Worm (Caenorhabditis elegans) whole organism, late embryonic: ENCODE measurements around the gene ada-2.

Source experiments
- C08G9.2 ChIP-seq: sonication (generic microtip); optimal IDR thresholded peaks from 2 replicates; lab custom pipeline; 2016; ENCODE audit warnings: mild to moderate bottlenecking, missing genetic modification characterization, moderate library complexity, missing compliant biosample characterization
- F13H6.1 ChIP-seq: sonication (generic microtip); optimal IDR thresholded peaks from 2 replicates; lab custom pipeline; 2016; ENCODE audit warnings: missing genetic modification characterization, missing compliant biosample characterization
- K02D7.2 ChIP-seq: sonication (generic microtip); optimal IDR thresholded peaks from 2 replicates; lab custom pipeline; 2017; ENCODE audit warnings: mild to moderate bottlenecking, missing genetic modification characterization, missing compliant biosample characterization
- T23F11.4 ChIP-seq: fragments of 200-800 bp; sonication (Bioruptor generic); optimal IDR thresholded peaks from 2 replicates; lab custom pipeline; 2018; ENCODE audit warnings: mild to moderate bottlenecking, missing genetic modification characterization, missing compliant biosample characterization
- Y22D7AL.16 ChIP-seq: sonication (generic microtip); optimal IDR thresholded peaks from 2 replicates; lab custom pipeline; 2016; ENCODE audit warnings: missing genetic modification characterization, missing compliant biosample characterization
- ahr-1 ChIP-seq: sonication (generic microtip); optimal IDR thresholded peaks from 2 replicates; lab custom pipeline; 2016; ENCODE audit warnings: missing genetic modification characterization, missing compliant biosample characterization
- ama-1 ChIP-seq: fragments of 150-350 bp; optimal IDR thresholded peaks from 2 replicates; lab custom pipeline; 2014
- ceh-14 ChIP-seq: sonication (generic microtip); optimal IDR thresholded peaks from 2 replicates; lab custom pipeline; 2016; ENCODE audit warnings: missing genotype, missing genetic modification characterization, missing compliant biosample characterization
- ceh-18 ChIP-seq: sonication (generic microtip); optimal IDR thresholded peaks from 2 replicates; lab custom pipeline; 2016; ENCODE audit warnings: missing genetic modification characterization, missing compliant biosample characterization
- ceh-19 ChIP-seq: fragments of 200-800 bp; sonication (Bioruptor generic); optimal IDR thresholded peaks from 2 replicates; lab custom pipeline; 2018; ENCODE audit warnings: mild to moderate bottlenecking, missing genetic modification characterization, missing compliant biosample characterization
- ceh-30 ChIP-seq: fragments of 150-350 bp; optimal IDR thresholded peaks from 2 replicates; lab custom pipeline; 2014; ENCODE audit warnings: missing biosample characterization, missing genetic modification characterization
- ceh-34 ChIP-seq: sonication (generic microtip); optimal IDR thresholded peaks from 2 replicates; lab custom pipeline; 2016; ENCODE audit warnings: mild to moderate bottlenecking, missing genetic modification characterization, missing compliant biosample characterization
- ceh-45 ChIP-seq: fragments of 200-800 bp; sonication (Bioruptor generic); IDR thresholded peaks from 2 replicates; pipeline ENCODE4 v1.3.6; 2022; ENCODE audit warnings: missing genetic modification reagents, missing genetic modification characterization, missing compliant biosample characterization
- ceh-48 ChIP-seq: sonication (generic microtip); optimal IDR thresholded peaks from 2 replicates; lab custom pipeline; 2016; ENCODE audit warnings: missing genetic modification characterization, inconsistent platforms, missing compliant biosample characterization
- ceh-6 ChIP-seq: fragments of 200-800 bp; sonication (Bioruptor generic); optimal IDR thresholded peaks from 2 replicates; lab custom pipeline; 2018; ENCODE audit warnings: mild to moderate bottlenecking, missing genetic modification characterization, missing compliant biosample characterization
- che-1 ChIP-seq: sonication (generic microtip); optimal IDR thresholded peaks from 2 replicates; lab custom pipeline; 2016; ENCODE audit warnings: mild to moderate bottlenecking, missing genetic modification characterization, missing compliant biosample characterization
- dve-1 ChIP-seq: sonication (generic microtip); optimal IDR thresholded peaks from 2 replicates; lab custom pipeline; 2017; ENCODE audit warnings: antibody characterized with exemption, mild to moderate bottlenecking, missing genetic modification characterization, missing compliant biosample characterization
- elt-2 ChIP-seq: sonication (generic microtip); optimal IDR thresholded peaks from 2 replicates; lab custom pipeline; 2016; ENCODE audit warnings: missing genetic modification reagents, missing genetic modification characterization, missing compliant biosample characterization
- ets-4 ChIP-seq: sonication (generic microtip); optimal IDR thresholded peaks from 2 replicates; lab custom pipeline; 2016; ENCODE audit warnings: missing genetic modification characterization, missing compliant biosample characterization
- fkh-10 ChIP-seq: fragments of 150-350 bp; optimal IDR thresholded peaks from 2 replicates; lab custom pipeline; 2014; ENCODE audit warnings: missing biosample characterization, missing genetic modification reagents, missing genetic modification characterization
- gmeb-2 ChIP-seq: sonication (generic microtip); optimal IDR thresholded peaks from 2 replicates; lab custom pipeline; 2016; ENCODE audit warnings: missing genetic modification characterization, inconsistent platforms, missing compliant biosample characterization
- hlh-15 ChIP-seq: sonication (generic microtip); optimal IDR thresholded peaks from 2 replicates; lab custom pipeline; 2016; ENCODE audit warnings: missing genetic modification characterization, missing compliant biosample characterization
- hlh-30 ChIP-seq: sonication (generic microtip); optimal IDR thresholded peaks from 2 replicates; lab custom pipeline; 2017; ENCODE audit warnings: antibody characterized with exemption, missing genetic modification characterization, missing compliant biosample characterization; ENCODE audit not compliant: insufficient read depth
- hlh-8 ChIP-seq: sonication (generic microtip); optimal IDR thresholded peaks from 2 replicates; lab custom pipeline; 2016; ENCODE audit warnings: missing genotype, missing genetic modification characterization, missing compliant biosample characterization
- lim-6 ChIP-seq: sonication (generic microtip); optimal IDR thresholded peaks from 2 replicates; lab custom pipeline; 2016; ENCODE audit warnings: missing genetic modification characterization, missing compliant biosample characterization
- mec-3 ChIP-seq: sonication (generic microtip); optimal IDR thresholded peaks from 2 replicates; lab custom pipeline; 2016; ENCODE audit warnings: borderline replicate concordance, missing genetic modification characterization, missing compliant biosample characterization
- nhr-11 ChIP-seq: fragments of 150-350 bp; optimal IDR thresholded peaks from 2 replicates; lab custom pipeline; 2014; ENCODE audit warnings: missing biosample characterization, missing genetic modification characterization
- rnt-1 ChIP-seq: sonication (generic microtip); optimal IDR thresholded peaks from 2 replicates; lab custom pipeline; 2016; ENCODE audit warnings: missing genetic modification characterization, missing compliant biosample characterization
- sdc-2 ChIP-seq: sonication (generic microtip); optimal IDR thresholded peaks from 2 replicates; lab custom pipeline; 2016; ENCODE audit warnings: missing genotype, missing genetic modification characterization, missing compliant biosample characterization
- sox-4 ChIP-seq: sonication (generic microtip); optimal IDR thresholded peaks from 2 replicates; lab custom pipeline; 2017; ENCODE audit warnings: mild to moderate bottlenecking, missing genetic modification characterization, inconsistent platforms, missing compliant biosample characterization
- syd-9 ChIP-seq: sonication (generic microtip); optimal IDR thresholded peaks from 2 replicates; lab custom pipeline; 2016; ENCODE audit warnings: mild to moderate bottlenecking, missing genetic modification characterization, moderate library complexity, missing compliant biosample characterization
- ttx-3 ChIP-seq: sonication (generic microtip); optimal IDR thresholded peaks from 2 replicates; lab custom pipeline; 2016; ENCODE audit warnings: missing genetic modification reagents, missing genetic modification characterization, missing compliant biosample characterization
- unc-3 ChIP-seq, 2 experiments: fragments of 200-800 bp in 1 of 2; sonication (Bioruptor generic) in 1 of 2; sonication (generic microtip) in 1 of 2; conservative IDR thresholded peaks in 1 of 2; optimal IDR thresholded peaks in 1 of 2; 2 replicates each; pipeline versions ENCODE4 v1.3.6 to Lab custom; 2016 to 2022; ENCODE audit warnings: missing compliant biosample characterization in 2 of 2, missing genetic modification characterization in 2 of 2, missing genetic modification reagents in 1 of 2
- unc-42 ChIP-seq: sonication (generic microtip); optimal IDR thresholded peaks from 2 replicates; lab custom pipeline; 2016; ENCODE audit warnings: missing genotype, missing genetic modification characterization, missing compliant biosample characterization
- unc-55 ChIP-seq: sonication (generic microtip); optimal IDR thresholded peaks from 2 replicates; lab custom pipeline; 2017; ENCODE audit warnings: missing biosample characterization, missing genetic modification reagents, missing genetic modification characterization
- unc-86 ChIP-seq: sonication (generic microtip); optimal IDR thresholded peaks from 2 replicates; lab custom pipeline; 2016; ENCODE audit warnings: missing genetic modification characterization, missing compliant biosample characterization
- zip-5 ChIP-seq: sonication (generic microtip); optimal IDR thresholded peaks from 2 replicates; lab custom pipeline; 2016; ENCODE audit warnings: missing genetic modification characterization, missing compliant biosample characterization
- ztf-16 ChIP-seq: sonication (generic microtip); optimal IDR thresholded peaks from 2 replicates; lab custom pipeline; 2017; ENCODE audit warnings: missing genetic modification characterization, missing compliant biosample characterization

Gene ada-2

ce11 chrII:7269783-7270182 is 17.7 kb downstream of the ada-2 start:
- TF ChIP-seq K02D7.2 (no peak), ceh-6 (GFP tag; lab: Kevin White, UChicago) (no peak)

ce11 chrII:7272513-7272912 is 20.5 kb downstream of the ada-2 start:
- no peak for TF ChIP-seq dve-1 (tag; lab: Kevin White, UChicago)
- no peak for TF ChIP-seq syd-9 (tag; lab: Kevin White, UChicago)
- no peak for TF ChIP-seq ets-4 (tag; lab: Kevin White, UChicago)
- no peak for TF ChIP-seq ceh-18 (tag; lab: Kevin White, UChicago)
- TF ChIP-seq C08G9.2 (tag; lab: Kevin White, UChicago), result no peak
- TF ChIP-seq rnt-1 (tag; lab: Kevin White, UChicago), result no peak
- no peak for TF ChIP-seq nhr-11 (tag; lab: Kevin White, UChicago)
- no peak for TF ChIP-seq unc-86
- no peak for TF ChIP-seq Y22D7AL.16 (tag; lab: Kevin White, UChicago)
- no peak for TF ChIP-seq ama-1 (lab: Kevin White, UChicago)
- no peak for TF ChIP-seq ceh-19 (GFP tag; lab: Kevin White, UChicago)
- no peak for TF ChIP-seq F13H6.1 (tag; lab: Kevin White, UChicago)
- no peak for TF ChIP-seq ceh-34
- TF ChIP-seq zip-5 (tag; lab: Kevin White, UChicago), result no peak
- TF ChIP-seq sdc-2 (tag; lab: Kevin White, UChicago), result no peak
- TF ChIP-seq gmeb-2 (tag; lab: Kevin White, UChicago), result no peak
- no peak for TF ChIP-seq unc-55
- no peak for TF ChIP-seq ceh-30 (tag; lab: Kevin White, UChicago)

ce11 chrII:7273517-7273916 is 21.5 kb downstream of the ada-2 start:
- no peak for TF ChIP-seq F13H6.1 (tag; lab: Kevin White, UChicago)
- TF ChIP-seq elt-2 (tag; lab: Kevin White, UChicago), result peak; percentile 73

- TF ChIP-seq fkh-10 (GFP tag; lab: Kevin White, UChicago) (no peak), lim-6 (tag; lab: Kevin White, UChicago) (no peak), hlh-8 (tag; lab: Kevin White, UChicago) (no peak), mec-3 (tag; lab: Kevin White, UChicago) (no peak), hlh-30 (tag; lab: Kevin White, UChicago) (no peak), ceh-45 (GFP tag; lab: Robert Waterston, UW) (no peak), sox-4 (no peak)
Measured at ce11 chrII:7277257-7277656, 25.2 kb downstream of the ada-2 start.

- TF ChIP-seq ztf-16 (tag; lab: Kevin White, UChicago) (no peak), gmeb-2 (tag; lab: Kevin White, UChicago) (no peak), hlh-15 (no peak), sox-4 (no peak), lim-6 (tag; lab: Kevin White, UChicago) (no peak), ceh-14 (no peak), ama-1 (lab: Kevin White, UChicago) (no peak), ttx-3 (tag; lab: Kevin White, UChicago) (no peak), K02D7.2 (no peak), dve-1 (tag; lab: Kevin White, UChicago) (no peak), unc-3 (GFP tag; conservative IDR thresholded peaks at IDR 0.05; lab: Robert Waterston, UW) (no peak), unc-3 (tag; optimal IDR thresholded peaks at IDR 0.05; lab: Kevin White, UChicago) (no peak), unc-42 (tag; lab: Kevin White, UChicago) (no peak), ceh-48 (no peak), T23F11.4 (GFP tag; lab: Kevin White, UChicago) (no peak), ahr-1 (no peak), che-1 (no peak)
Measured at ce11 chrII:7277925-7278324, 25.9 kb downstream of the ada-2 start.
